Worm (Caenorhabditis elegans): ENCODE results near the gene cyn-12.

cyn-12 gene

ce11 chrIV:7139143-7139542 is 6.1 kb upstream of the cyn-12 start:
- TF ChIP-seq ceh-91 (GFP tag; IDR thresholded peaks at IDR 0.05) (no peak), attf-5 (GFP tag; optimal IDR thresholded peaks at IDR 0.05) (no peak), B0035.1 (tag; optimal IDR thresholded peaks at IDR 0.05) (no peak), pha-4 (tag; optimal IDR thresholded peaks at IDR 0.05) (no peak), F52B5.7 (tag; optimal IDR thresholded peaks at IDR 0.05) (no peak), lag-1 (GFP tag; IDR thresholded peaks at IDR 0.05) (no peak), repo-1 (tag; optimal IDR thresholded peaks at IDR 0.05) (no peak), ekl-4 (GFP tag; IDR thresholded peaks at IDR 0.05) (no peak), snpc-1.1 (tag; optimal IDR thresholded peaks at IDR 0.05; ENCODE audit: insufficient read depth) (no peak), hsf-1 (GFP tag; IDR thresholded peaks at IDR 0.05) (no peak), lin-54 (GFP tag; optimal IDR thresholded peaks at IDR 0.05) (no peak), ceh-58 (GFP tag; IDR thresholded peaks at IDR 0.05) (no peak), F33H1.4 (GFP tag; IDR thresholded peaks at IDR 0.05) (no peak), F55B11.4 (tag; optimal IDR thresholded peaks at IDR 0.05; ENCODE audit: borderline replicate concordance, insufficient read depth) (no peak), let-526 (GFP tag; IDR thresholded peaks at IDR 0.05) (no peak)

- TF ChIP-seq F49E8.2 (tag; optimal IDR thresholded peaks at IDR 0.05; ENCODE audit: insufficient read depth) (no peak), nfyb-1 (GFP tag; IDR thresholded peaks at IDR 0.05) (0 out of 2 replicates have a peak, but pooled peaks have one; percentile 15)
Measured at ce11 chrIV:7133983-7134382, 966 bp upstream of the cyn-12 start, which contains the start of gene mutd-1. mutd-1 (minus strand) TSS chrIV:7134083.

- TF ChIP-seq T26A5.8 (tag; optimal IDR thresholded peaks at IDR 0.05): no peak
- TF ChIP-seq ama-1 (optimal IDR thresholded peaks at IDR 0.05): no peak
- peak in 1 of 2 experiments; percentile 20 for TF ChIP-seq ama-1 (GFP tag; optimal IDR thresholded peaks at IDR 0.05)
Measured at ce11 chrIV:7131780-7132179, 1.2 kb downstream of the cyn-12 start, which contains the start of gene grsp-3. grsp-3 (minus strand) TSS chrIV:7131928.

- TF ChIP-seq xnd-1 (tag; optimal IDR thresholded peaks at IDR 0.05) (no peak), lsl-1 (GFP tag; optimal IDR thresholded peaks at IDR 0.05) (peak; percentile 66)
Measured at ce11 chrIV:7121313-7122055, 11.5 kb downstream of the cyn-12 start, which contains the start of the genes C34D4.10 and str-48. C34D4.10 (minus strand) TSS chrIV:7121413. str-48 (plus strand) TSS chrIV:7122005.

ce11 chrIV:7114599-7114998 is 18.4 kb downstream of the cyn-12 start, which contains the start of gene nas-8:
nas-8 (plus strand) TSS chrIV:7114899.
- TF ChIP-seq T07F8.4 (tag; optimal IDR thresholded peaks at IDR 0.05): no peak
- TF ChIP-seq unc-130 (GFP tag; optimal IDR thresholded peaks at IDR 0.05): no peak
- no peak for TF ChIP-seq pha-4 (tag; optimal IDR thresholded peaks at IDR 0.05)
- no peak for TF ChIP-seq F57A8.1 (GFP tag; optimal IDR thresholded peaks at IDR 0.05)
- no peak for TF ChIP-seq snpc-1.3 (tag; optimal IDR thresholded peaks at IDR 0.05; ENCODE audit: insufficient read depth)
- TF ChIP-seq ztf-18 (tag; optimal IDR thresholded peaks at IDR 0.05): no peak
- no peak for TF ChIP-seq him-1 (tag; optimal IDR thresholded peaks at IDR 0.05)
- no peak for TF ChIP-seq pbrm-1 (GFP tag; IDR thresholded peaks at IDR 0.05)
- no peak for TF ChIP-seq aptf-3 (GFP tag; IDR thresholded peaks at IDR 0.05)
- no peak for TF ChIP-seq dox-1 (GFP tag; IDR thresholded peaks at IDR 0.05)
- TF ChIP-seq sdz-38 (tag; optimal IDR thresholded peaks at IDR 0.05): no peak
- no peak for TF ChIP-seq egrh-3 (GFP tag; IDR thresholded peaks at IDR 0.05)
- TF ChIP-seq egl-44 (GFP tag; IDR thresholded peaks at IDR 0.05): no peak

Data from whole organism, young adult.